Worm (Caenorhabditis elegans): ENCODE measurements around the gene snap-29.

Gene snap-29

ce11 chrIII:8775953-8776352 is at the start of gene snap-29:
Gene snap-29, plus strand, starts transcription at chrIII:8776253.
- no peak for TF ChIP-seq hmbx-1 (tag; optimal IDR thresholded peaks at IDR 0.05)
- TF ChIP-seq ama-1 (optimal IDR thresholded peaks at IDR 0.05): no peak
- no peak for TF ChIP-seq pes-1 (GFP tag; IDR thresholded peaks at IDR 0.05)
- TF ChIP-seq tra-4 (tag; optimal IDR thresholded peaks at IDR 0.05): no peak
- TF ChIP-seq scrt-1 (GFP tag; IDR thresholded peaks at IDR 0.05): no peak
- no peak for TF ChIP-seq tbx-37 (GFP tag; conservative IDR thresholded peaks at IDR 0.05)
- TF ChIP-seq F13C5.2 (tag; optimal IDR thresholded peaks at IDR 0.05): no peak
- no peak for TF ChIP-seq hmg-4 (GFP tag; optimal IDR thresholded peaks at IDR 0.05)
- no peak for TF ChIP-seq B0310.2 (tag; optimal IDR thresholded peaks at IDR 0.05)
- TF ChIP-seq sea-1 (GFP tag; conservative IDR thresholded peaks at IDR 0.05): no peak
- TF ChIP-seq aly-1 (tag; optimal IDR thresholded peaks at IDR 0.05): no peak
- no peak for TF ChIP-seq ets-7 (tag; optimal IDR thresholded peaks at IDR 0.05)
- no peak for TF ChIP-seq ceh-36 (tag; optimal IDR thresholded peaks at IDR 0.05)
- TF ChIP-seq flt-1 (GFP tag; IDR thresholded peaks at IDR 0.05): no peak
- TF ChIP-seq tbx-11 (GFP tag; IDR thresholded peaks at IDR 0.05): no peak
- TF ChIP-seq ceh-13 (GFP tag; optimal IDR thresholded peaks at IDR 0.05): no peak
- TF ChIP-seq hnd-1 (tag; optimal IDR thresholded peaks at IDR 0.05): no peak

ce11 chrIII:8731310-8731709 is 44.7 kb upstream of the snap-29 start, which contains the start of gene ZK370.4:
Gene ZK370.4, minus strand, starts transcription at chrIII:8731410.
- TF ChIP-seq tbx-37 (GFP tag; conservative IDR thresholded peaks at IDR 0.05) (no peak), hnd-1 (tag; optimal IDR thresholded peaks at IDR 0.05) (no peak), ceh-36 (tag; optimal IDR thresholded peaks at IDR 0.05) (no peak), hmg-4 (GFP tag; optimal IDR thresholded peaks at IDR 0.05) (no peak), aly-1 (tag; optimal IDR thresholded peaks at IDR 0.05) (no peak), sea-1 (GFP tag; conservative IDR thresholded peaks at IDR 0.05) (no peak), ceh-13 (GFP tag; optimal IDR thresholded peaks at IDR 0.05) (no peak), F13C5.2 (tag; optimal IDR thresholded peaks at IDR 0.05) (no peak), ets-7 (tag; optimal IDR thresholded peaks at IDR 0.05) (no peak), flt-1 (GFP tag; IDR thresholded peaks at IDR 0.05) (no peak), ama-1 (optimal IDR thresholded peaks at IDR 0.05) (no peak), scrt-1 (GFP tag; IDR thresholded peaks at IDR 0.05) (no peak), hmbx-1 (tag; optimal IDR thresholded peaks at IDR 0.05) (no peak), tra-4 (tag; optimal IDR thresholded peaks at IDR 0.05) (no peak), B0310.2 (tag; optimal IDR thresholded peaks at IDR 0.05) (no peak), pes-1 (GFP tag; IDR thresholded peaks at IDR 0.05) (no peak), tbx-11 (GFP tag; IDR thresholded peaks at IDR 0.05) (no peak)

ce11 chrIII:8731973-8732372 is 44.1 kb upstream of the snap-29 start:
- TF ChIP-seq pes-1 (GFP tag; IDR thresholded peaks at IDR 0.05): no peak
- no peak for TF ChIP-seq flt-1 (GFP tag; IDR thresholded peaks at IDR 0.05)
- TF ChIP-seq F13C5.2 (tag; optimal IDR thresholded peaks at IDR 0.05): no peak
- no peak for TF ChIP-seq ceh-13 (GFP tag; optimal IDR thresholded peaks at IDR 0.05)

ce11 chrIII:8733237-8733636 is 42.8 kb upstream of the snap-29 start:
- TF ChIP-seq scrt-1 (GFP tag; IDR thresholded peaks at IDR 0.05): no peak
- TF ChIP-seq B0310.2 (tag; optimal IDR thresholded peaks at IDR 0.05): no peak
- TF ChIP-seq F13C5.2 (tag; optimal IDR thresholded peaks at IDR 0.05): no peak
- TF ChIP-seq sea-1 (GFP tag; conservative IDR thresholded peaks at IDR 0.05): no peak

- TF ChIP-seq flt-1 (GFP tag; IDR thresholded peaks at IDR 0.05): no peak
- no peak for TF ChIP-seq ceh-13 (GFP tag; optimal IDR thresholded peaks at IDR 0.05)
- no peak for TF ChIP-seq aly-1 (tag; optimal IDR thresholded peaks at IDR 0.05)
- no peak for TF ChIP-seq ceh-36 (tag; optimal IDR thresholded peaks at IDR 0.05)
- no peak for TF ChIP-seq hmbx-1 (tag; optimal IDR thresholded peaks at IDR 0.05)
- TF ChIP-seq tra-4 (tag; optimal IDR thresholded peaks at IDR 0.05): no peak
- TF ChIP-seq pes-1 (GFP tag; IDR thresholded peaks at IDR 0.05): no peak
- TF ChIP-seq hmg-4 (GFP tag; optimal IDR thresholded peaks at IDR 0.05): no peak
- TF ChIP-seq tbx-37 (GFP tag; conservative IDR thresholded peaks at IDR 0.05): no peak
- no peak for TF ChIP-seq scrt-1 (GFP tag; IDR thresholded peaks at IDR 0.05)
- TF ChIP-seq ets-7 (tag; optimal IDR thresholded peaks at IDR 0.05): no peak
- no peak for TF ChIP-seq sea-1 (GFP tag; conservative IDR thresholded peaks at IDR 0.05)
- no peak for TF ChIP-seq F13C5.2 (tag; optimal IDR thresholded peaks at IDR 0.05)
- no peak for TF ChIP-seq hnd-1 (tag; optimal IDR thresholded peaks at IDR 0.05)
These were observed 42.4 kb upstream of the snap-29 start for ce11 chrIII:8733667-8734066.

ce11 chrIII:8734327-8734885 is 41.6 kb upstream of the snap-29 start:
- TF ChIP-seq pes-1 (GFP tag; IDR thresholded peaks at IDR 0.05): no peak
- no peak for TF ChIP-seq aly-1 (tag; optimal IDR thresholded peaks at IDR 0.05)
- TF ChIP-seq sea-1 (GFP tag; conservative IDR thresholded peaks at IDR 0.05): no peak
- no peak for TF ChIP-seq ama-1 (optimal IDR thresholded peaks at IDR 0.05)
- TF ChIP-seq hmg-4 (GFP tag; optimal IDR thresholded peaks at IDR 0.05): no peak
- no peak for TF ChIP-seq ets-7 (tag; optimal IDR thresholded peaks at IDR 0.05)
- TF ChIP-seq scrt-1 (GFP tag; IDR thresholded peaks at IDR 0.05): no peak
- TF ChIP-seq hmbx-1 (tag; optimal IDR thresholded peaks at IDR 0.05): no peak
- no peak for TF ChIP-seq tbx-11 (GFP tag; IDR thresholded peaks at IDR 0.05)
- TF ChIP-seq flt-1 (GFP tag; IDR thresholded peaks at IDR 0.05): no peak
- no peak for TF ChIP-seq tbx-37 (GFP tag; conservative IDR thresholded peaks at IDR 0.05)
- no peak for TF ChIP-seq ceh-13 (GFP tag; optimal IDR thresholded peaks at IDR 0.05)
- TF ChIP-seq B0310.2 (tag; optimal IDR thresholded peaks at IDR 0.05): no peak
- no peak for TF ChIP-seq tra-4 (tag; optimal IDR thresholded peaks at IDR 0.05)
- TF ChIP-seq F13C5.2 (tag; optimal IDR thresholded peaks at IDR 0.05): no peak
- TF ChIP-seq ceh-36 (tag; optimal IDR thresholded peaks at IDR 0.05): no peak
- TF ChIP-seq hnd-1 (tag; optimal IDR thresholded peaks at IDR 0.05): no peak

ce11 chrIII:8737391-8737790 is 38.7 kb upstream of the snap-29 start:
- TF ChIP-seq ceh-36 (tag; optimal IDR thresholded peaks at IDR 0.05) (no peak), ama-1 (optimal IDR thresholded peaks at IDR 0.05) (no peak), tra-4 (tag; optimal IDR thresholded peaks at IDR 0.05) (no peak), ets-7 (tag; optimal IDR thresholded peaks at IDR 0.05) (no peak), hnd-1 (tag; optimal IDR thresholded peaks at IDR 0.05) (no peak)

ce11 chrIII:8738289-8738688 is 37.8 kb upstream of the snap-29 start:
- no peak for TF ChIP-seq ceh-13 (GFP tag; optimal IDR thresholded peaks at IDR 0.05)
- no peak for TF ChIP-seq ceh-36 (tag; optimal IDR thresholded peaks at IDR 0.05)
- TF ChIP-seq ets-7 (tag; optimal IDR thresholded peaks at IDR 0.05): no peak
- no peak for TF ChIP-seq sea-1 (GFP tag; conservative IDR thresholded peaks at IDR 0.05)
- no peak for TF ChIP-seq hnd-1 (tag; optimal IDR thresholded peaks at IDR 0.05)
- no peak for TF ChIP-seq pes-1 (GFP tag; IDR thresholded peaks at IDR 0.05)
- no peak for TF ChIP-seq hmg-4 (GFP tag; optimal IDR thresholded peaks at IDR 0.05)
- no peak for TF ChIP-seq aly-1 (tag; optimal IDR thresholded peaks at IDR 0.05)
- TF ChIP-seq F13C5.2 (tag; optimal IDR thresholded peaks at IDR 0.05): no peak
- TF ChIP-seq scrt-1 (GFP tag; IDR thresholded peaks at IDR 0.05): no peak
- no peak for TF ChIP-seq B0310.2 (tag; optimal IDR thresholded peaks at IDR 0.05)
- no peak for TF ChIP-seq tbx-11 (GFP tag; IDR thresholded peaks at IDR 0.05)
